Worm (Caenorhabditis elegans) whole organism, L4 larva: ENCODE results near the gene Y54G2A.48.

ENCODE experiments used
- ceh-82 ChIP-seq: sonication (generic microtip); optimal IDR thresholded peaks from 2 replicates; lab custom pipeline; 2017; ENCODE audit warnings: missing biosample characterization, missing genetic modification characterization
- daf-19 ChIP-seq: fragments of 200-800 bp; sonication (Bioruptor generic); conservative IDR thresholded peaks from 2 replicates; pipeline ENCODE4 v1.3.6; 2022; ENCODE audit warnings: missing genetic modification characterization, missing compliant biosample characterization
- dmd-9 ChIP-seq: fragments of 200-800 bp; sonication (Bioruptor generic); IDR thresholded peaks from 2 replicates; pipeline ENCODE4 v1.3.6; 2022; ENCODE audit warnings: missing genetic modification reagents, missing genetic modification characterization, missing compliant biosample characterization
- gei-8 ChIP-seq: fragments of 200-800 bp; sonication (Bioruptor generic); optimal IDR thresholded peaks from 2 replicates; lab custom pipeline; 2018; ENCODE audit warnings: mild to moderate bottlenecking, missing genetic modification characterization, missing compliant biosample characterization
- lin-39 ChIP-seq: fragments of 150-350 bp; optimal IDR thresholded peaks from 2 replicates; lab custom pipeline; 2014; ENCODE audit warnings: missing biosample characterization, missing genetic modification reagents, missing genetic modification characterization
- lir-3 ChIP-seq: sonication (generic microtip); optimal IDR thresholded peaks from 2 replicates; lab custom pipeline; 2016; ENCODE audit warnings: mild to moderate bottlenecking, missing genetic modification characterization, missing compliant biosample characterization
- mdl-1 ChIP-seq, 2 experiments: fragments of 150-350 bp in 1 of 2; sonication (generic microtip) in 1 of 2; optimal IDR thresholded peaks; 2 replicates each; lab custom pipeline; 2014 to 2017; ENCODE audit warnings: missing biosample characterization in 2 of 2, missing genetic modification characterization in 2 of 2
- mdt-29 ChIP-seq: fragments of 200-800 bp; sonication (Bioruptor generic); IDR thresholded peaks from 2 replicates; pipeline ENCODE4 v1.3.6; 2022; ENCODE audit warnings: missing genetic modification reagents, missing genetic modification characterization, missing compliant biosample characterization
- nhr-11 ChIP-seq: fragments of 150-350 bp; optimal IDR thresholded peaks from 2 replicates; lab custom pipeline; 2014; ENCODE audit warnings: missing biosample characterization, missing genetic modification characterization
- nhr-28 ChIP-seq: fragments of 150-350 bp; optimal IDR thresholded peaks from 2 replicates; lab custom pipeline; 2014; ENCODE audit warnings: missing biosample characterization, missing genetic modification characterization
- saeg-2 ChIP-seq: fragments of 200-800 bp; sonication (Bioruptor generic); IDR thresholded peaks from 2 replicates; pipeline ENCODE4 v1.3.6; 2022; ENCODE audit warnings: missing genetic modification reagents, missing genetic modification characterization, missing compliant biosample characterization
- vab-7 ChIP-seq: fragments of 200-800 bp; sonication (Bioruptor generic); IDR thresholded peaks from 2 replicates; pipeline ENCODE4 v1.3.6; 2022; ENCODE audit warnings: missing genetic modification reagents, missing genetic modification characterization, missing compliant biosample characterization

ce11 chrIV:2803652-2804051 lies 28.8 kb downstream of the Y54G2A.48 start, which contains the start of gene Y54G2A.32:
- TF ChIP-seq mdt-29 (GFP tag; lab: Robert Waterston, UW) (no peak), saeg-2 (GFP tag; lab: Robert Waterston, UW) (no peak), gei-8 (GFP tag; lab: Kevin White, UChicago) (no peak), nhr-28 (tag; lab: Kevin White, UChicago) (no peak), lir-3 (tag; lab: Kevin White, UChicago) (no peak), daf-19 (no peak), nhr-11 (tag; lab: Kevin White, UChicago) (no peak), dmd-9 (no peak), lin-39 (tag; lab: Kevin White, UChicago) (no peak), mdl-1 (tag; optimal IDR thresholded peaks at IDR 0.05; lab: Kevin White, UChicago) (no peak), ceh-82 (tag; lab: Kevin White, UChicago) (no peak), vab-7 (GFP tag; lab: Robert Waterston, UW) (no peak)
